Worm (Caenorhabditis elegans) whole organism, L2 larva: ENCODE results near the gene C06B3.1.

Source experiments
- C34F6.9 ChIP-seq: fragments of 150-350 bp; optimal IDR thresholded peaks from 2 replicates; lab custom pipeline; 2014; ENCODE audit warnings: missing biosample characterization, missing genetic modification characterization
- F13H6.1 ChIP-seq: sonication (generic microtip); optimal IDR thresholded peaks from 2 replicates; lab custom pipeline; 2016; ENCODE audit warnings: missing genetic modification characterization, missing compliant biosample characterization
- R02D3.7 ChIP-seq: fragments of 150-350 bp; optimal IDR thresholded peaks from 2 replicates; lab custom pipeline; 2014; ENCODE audit warnings: missing biosample characterization, missing genetic modification characterization
- ZK546.5 ChIP-seq: sonication (generic microtip); optimal IDR thresholded peaks from 2 replicates; lab custom pipeline; 2017; ENCODE audit warnings: missing biosample characterization, missing genetic modification characterization
- aly-2 ChIP-seq: fragments of 150-350 bp; optimal IDR thresholded peaks from 2 replicates; lab custom pipeline; 2014; ENCODE audit warnings: missing biosample characterization, missing genetic modification characterization
- ama-1 ChIP-seq: fragments of 150-350 bp; optimal IDR thresholded peaks from 2 replicates; lab custom pipeline; 2018; ENCODE audit warnings: inconsistent platforms
- ceh-16 ChIP-seq: fragments of 150-350 bp; optimal IDR thresholded peaks from 2 replicates; lab custom pipeline; 2014; ENCODE audit warnings: missing biosample characterization, missing genetic modification characterization
- crh-2 ChIP-seq: sonication (generic microtip); optimal IDR thresholded peaks from 2 replicates; lab custom pipeline; 2017; ENCODE audit warnings: missing biosample characterization, missing genetic modification characterization
- dmd-4 ChIP-seq: sonication (generic microtip); optimal IDR thresholded peaks from 2 replicates; lab custom pipeline; 2017; ENCODE audit warnings: missing biosample characterization, missing genetic modification characterization
- egl-27 ChIP-seq: sonication (generic microtip); optimal IDR thresholded peaks from 3 replicates; lab custom pipeline; 2017; ENCODE audit warnings: missing biosample characterization, missing genetic modification reagents, missing genetic modification characterization
- elt-1 ChIP-seq: fragments of 150-350 bp; optimal IDR thresholded peaks from 2 replicates; lab custom pipeline; 2014; ENCODE audit warnings: missing biosample characterization, missing genetic modification characterization
- elt-3 ChIP-seq: sonication (generic microtip); optimal IDR thresholded peaks from 2 replicates; lab custom pipeline; 2017; ENCODE audit warnings: missing biosample characterization, missing genetic modification characterization
- gmeb-1 ChIP-seq: fragments of 150-350 bp; optimal IDR thresholded peaks from 2 replicates; lab custom pipeline; 2014; ENCODE audit warnings: missing biosample characterization, missing genetic modification characterization
- lin-11 ChIP-seq: fragments of 150-350 bp; sonication (generic microtip); optimal IDR thresholded peaks from 2 replicates; lab custom pipeline; 2014; ENCODE audit warnings: missing biosample characterization, missing genetic modification characterization, inconsistent platforms, mixed read lengths
- lin-13 ChIP-seq: fragments of 150-350 bp; optimal IDR thresholded peaks from 2 replicates; lab custom pipeline; 2014; ENCODE audit warnings: missing biosample characterization, missing genetic modification reagents, missing genetic modification characterization
- lin-39 ChIP-seq: fragments of 150-350 bp; optimal IDR thresholded peaks from 2 replicates; lab custom pipeline; 2014; ENCODE audit warnings: missing biosample characterization, missing genetic modification reagents, missing genetic modification characterization
- lsy-2 ChIP-seq, 2 experiments: fragments of 150-350 bp in 1 of 2; sonication (generic microtip) in 1 of 2; optimal IDR thresholded peaks; 2 replicates each; lab custom pipeline; 2014 to 2017; ENCODE audit warnings: missing biosample characterization in 2 of 2, missing genetic modification characterization in 2 of 2
- mab-5 ChIP-seq: fragments of 150-350 bp; optimal IDR thresholded peaks from 2 replicates; lab custom pipeline; 2014; ENCODE audit warnings: missing biosample characterization, missing genetic modification characterization
- mbf-1 ChIP-seq: sonication (generic microtip); optimal IDR thresholded peaks from 2 replicates; lab custom pipeline; 2017; ENCODE audit warnings: missing biosample characterization, missing genetic modification characterization
- mdl-1 ChIP-seq, 2 experiments: fragments of 150-350 bp in 1 of 2; sonication (generic microtip) in 1 of 2; optimal IDR thresholded peaks; 2 replicates each; lab custom pipeline; 2017; ENCODE audit warnings: missing biosample characterization in 2 of 2, missing genetic modification characterization in 2 of 2
- nhr-10 ChIP-seq: sonication (generic microtip); optimal IDR thresholded peaks from 2 replicates; lab custom pipeline; 2017; ENCODE audit warnings: missing biosample characterization, missing genetic modification characterization
- nhr-11 ChIP-seq: fragments of 150-350 bp; optimal IDR thresholded peaks from 2 replicates; lab custom pipeline; 2014; ENCODE audit warnings: missing biosample characterization, missing genetic modification characterization
- nhr-21 ChIP-seq: fragments of 150-350 bp; optimal IDR thresholded peaks from 2 replicates; lab custom pipeline; 2014; ENCODE audit warnings: missing biosample characterization, missing genetic modification characterization
- nhr-23 ChIP-seq: fragments of 150-350 bp; optimal IDR thresholded peaks from 2 replicates; lab custom pipeline; 2014; ENCODE audit warnings: missing biosample characterization, missing genetic modification reagents, missing genetic modification characterization
- nhr-25 ChIP-seq: fragments of 150-350 bp; sonication (generic microtip); optimal IDR thresholded peaks from 3 replicates; lab custom pipeline; 2014; ENCODE audit warnings: missing biosample characterization, missing genetic modification characterization
- nhr-6 ChIP-seq: fragments of 150-350 bp; optimal IDR thresholded peaks from 2 replicates; lab custom pipeline; 2014; ENCODE audit warnings: missing biosample characterization, missing genetic modification characterization
- nhr-77 ChIP-seq: fragments of 150-350 bp; optimal IDR thresholded peaks from 2 replicates; lab custom pipeline; 2014; ENCODE audit warnings: missing biosample characterization, missing genetic modification characterization
- sem-4 ChIP-seq: fragments of 150-350 bp; optimal IDR thresholded peaks from 2 replicates; lab custom pipeline; 2014; ENCODE audit warnings: missing biosample characterization, missing genetic modification reagents, missing genetic modification characterization
- sma-3 ChIP-seq: sonication (generic microtip); optimal IDR thresholded peaks from 2 replicates; lab custom pipeline; 2016; ENCODE audit warnings: missing genetic modification reagents, missing genetic modification characterization, missing compliant biosample characterization
- sma-9 ChIP-seq, 2 experiments: fragments of 150-350 bp in 1 of 2; sonication (generic microtip) in 1 of 2; optimal IDR thresholded peaks; 2 replicates each; lab custom pipeline; 2014 to 2016; ENCODE audit warnings: missing genetic modification characterization in 2 of 2, mild to moderate bottlenecking in 1 of 2, missing biosample characterization in 1 of 2, missing compliant biosample characterization in 1 of 2, missing genetic modification reagents in 1 of 2, moderate library complexity in 1 of 2
- snpc-4 ChIP-seq: fragments of 150-350 bp; optimal IDR thresholded peaks from 2 replicates; lab custom pipeline; 2014; ENCODE audit warnings: missing biosample characterization, missing genetic modification characterization
- unc-39 ChIP-seq: fragments of 150-350 bp; optimal IDR thresholded peaks from 2 replicates; lab custom pipeline; 2014; ENCODE audit warnings: missing biosample characterization, missing genetic modification characterization
- unc-62 ChIP-seq: fragments of 150-350 bp; optimal IDR thresholded peaks from 2 replicates; lab custom pipeline; 2014; ENCODE audit warnings: missing biosample characterization, missing genetic modification reagents, missing genetic modification characterization
- ztf-11 ChIP-seq: sonication (generic microtip); optimal IDR thresholded peaks from 2 replicates; lab custom pipeline; 2017; ENCODE audit warnings: missing biosample characterization, missing genetic modification characterization
- ztf-4 ChIP-seq: fragments of 150-350 bp; optimal IDR thresholded peaks from 2 replicates; lab custom pipeline; 2014; ENCODE audit warnings: missing biosample characterization, missing genetic modification characterization

Gene C06B3.1

DNA sequence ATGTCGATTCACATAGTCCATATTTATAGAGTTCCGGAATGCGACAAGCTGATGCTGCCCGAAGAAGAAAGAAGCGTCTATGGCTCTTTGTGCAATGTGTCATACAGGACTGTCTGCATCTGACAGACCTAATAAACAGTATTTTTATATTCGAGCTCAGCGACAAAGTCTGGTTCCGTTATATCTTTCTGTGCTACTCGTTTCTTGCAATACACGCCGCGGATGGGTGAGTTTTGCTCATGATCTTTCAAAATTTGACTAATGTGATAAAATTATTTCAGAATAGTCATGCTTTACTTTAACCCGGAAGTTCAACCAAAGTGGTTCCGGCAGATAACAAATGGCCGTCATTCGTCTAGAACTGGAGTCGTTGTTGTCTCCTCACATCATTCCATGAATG lies 38.9 kb upstream of the C06B3.1 start:
- TF ChIP-seq mbf-1 (tag; lab: Kevin White, UChicago) (no peak), sem-4 (tag; lab: Kevin White, UChicago) (no peak), nhr-11 (no peak), mab-5 (no peak), ama-1 (lab: Kevin White, UChicago) (no peak)
- TF ChIP-seq, all 48 proteins: peak for 0

ce11 chrV:13866353-13866752 lies 36.2 kb upstream of the C06B3.1 start, which contains the start of gene nhr-175:
nhr-175 (plus strand) TSS chrV:13866691.
- TF ChIP-seq lin-11 (no peak), nhr-11 (no peak), nhr-10 (tag; lab: Kevin White, UChicago) (no peak), ztf-4 (no peak), sma-9 (GFP tag; optimal IDR thresholded peaks at IDR 0.05; lab: Kevin White, UChicago) (peak; percentile 69), sma-9 (tag; optimal IDR thresholded peaks at IDR 0.05; lab: Kevin White, UChicago) (no peak), nhr-21 (tag; lab: Kevin White, UChicago) (no peak), aly-2 (tag; lab: Kevin White, UChicago) (no peak), ceh-16 (tag; lab: Kevin White, UChicago) (peak; percentile 62), elt-1 (tag; lab: Kevin White, UChicago) (peak; percentile 87), unc-62 (GFP tag; lab: Kevin White, UChicago) (no peak), crh-2 (tag; lab: Kevin White, UChicago) (no peak), nhr-23 (tag; lab: Kevin White, UChicago) (peak; percentile 52)

DNA sequence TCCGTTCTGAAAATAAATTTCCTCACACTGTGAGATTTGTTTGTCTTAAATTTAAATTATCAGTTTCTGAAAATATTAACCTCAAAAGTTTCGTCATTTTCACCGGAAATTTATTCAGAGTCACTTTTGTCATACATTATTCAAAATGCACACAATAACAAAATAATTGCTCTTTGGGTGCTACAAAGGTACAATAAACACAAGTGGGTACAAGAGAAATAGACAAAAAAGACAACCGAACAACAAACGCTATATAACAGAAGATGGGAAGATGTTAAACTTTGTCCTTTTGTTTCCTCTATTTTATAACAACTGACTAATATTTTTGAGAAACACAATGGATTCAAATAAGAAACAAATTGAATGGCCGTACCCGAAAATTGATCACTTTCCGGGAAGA lies 33.0 kb upstream of the C06B3.1 start:
- no peak for TF ChIP-seq nhr-25 (tag; lab: Kevin White, UChicago)
- peak; percentile 46 for TF ChIP-seq nhr-11

DNA sequence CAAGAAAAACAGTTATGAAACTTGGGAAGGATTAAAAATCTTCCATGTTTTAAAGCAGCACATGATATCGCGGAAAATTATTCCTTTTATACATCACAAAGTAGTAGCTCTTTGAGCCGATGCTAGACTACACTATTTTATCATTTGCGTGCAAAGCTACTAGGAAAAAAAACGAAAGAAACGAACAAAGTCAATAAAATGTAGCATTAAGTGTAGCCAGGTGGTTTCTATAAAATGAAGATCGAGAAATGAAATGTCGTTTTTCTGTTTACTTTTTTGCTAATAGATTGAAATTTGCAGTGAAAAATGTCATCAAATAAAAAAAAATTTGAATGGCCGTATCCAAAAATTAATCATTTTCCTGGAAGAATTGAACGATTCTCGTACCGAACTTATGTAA lies 29.7 kb upstream of the C06B3.1 start, which contains the start of gene cpt-5:
TSS of gene cpt-5 (plus strand) at position 301 of the 400 bp plus-strand sequence.
- TF ChIP-seq C34F6.9 = no peak
- TF ChIP-seq elt-3 = no peak
- no peak for TF ChIP-seq sem-4 (tag; lab: Kevin White, UChicago)
- no peak for TF ChIP-seq mab-5
- TF ChIP-seq crh-2 (tag; lab: Kevin White, UChicago) = no peak
- TF ChIP-seq lin-11 = no peak
- no peak for TF ChIP-seq nhr-11
- TF ChIP-seq ztf-11 (tag; lab: Kevin White, UChicago) = no peak
- TF ChIP-seq F13H6.1 = no peak
- TF ChIP-seq nhr-23 (tag; lab: Kevin White, UChicago) = no peak
- TF ChIP-seq dmd-4 = no peak
- no peak for TF ChIP-seq R02D3.7 (tag; lab: Kevin White, UChicago)
- TF ChIP-seq ztf-4 = no peak
- TF ChIP-seq nhr-77 (tag; lab: Kevin White, UChicago) = no peak
- no peak for TF ChIP-seq lin-39
- no peak for TF ChIP-seq gmeb-1 (tag; lab: Kevin White, UChicago)
- no peak for TF ChIP-seq sma-3 (GFP tag; lab: Kevin White, UChicago)
- no peak for TF ChIP-seq snpc-4 (tag; lab: Kevin White, UChicago)
- no peak for TF ChIP-seq ama-1 (lab: Kevin White, UChicago)
- no peak for TF ChIP-seq ZK546.5

ce11 chrV:13873323-13873722 lies 29.3 kb upstream of the C06B3.1 start:
- no peak for TF ChIP-seq mbf-1 (tag; lab: Kevin White, UChicago)
- TF ChIP-seq lin-39 = no peak
- TF ChIP-seq nhr-23 (tag; lab: Kevin White, UChicago) = no peak
- TF ChIP-seq nhr-25 (tag; lab: Kevin White, UChicago) = no peak
- TF ChIP-seq nhr-6 = no peak
- TF ChIP-seq lin-11 = no peak
- no peak for TF ChIP-seq snpc-4 (tag; lab: Kevin White, UChicago)
- no peak for TF ChIP-seq lsy-2 (tag; optimal IDR thresholded peaks at IDR 0.05; lab: Kevin White, UChicago)
- no peak for TF ChIP-seq unc-39 (tag; lab: Kevin White, UChicago)
- TF ChIP-seq lin-13 = no peak
- no peak for TF ChIP-seq egl-27 (tag; lab: Kevin White, UChicago)
- TF ChIP-seq mdl-1 (tag; optimal IDR thresholded peaks at IDR 0.05; lab: Kevin White, UChicago) = no peak
- TF ChIP-seq ztf-11 (tag; lab: Kevin White, UChicago) = no peak
- TF ChIP-seq ztf-4 = no peak
- no peak for TF ChIP-seq elt-1 (tag; lab: Kevin White, UChicago)
- TF ChIP-seq nhr-10 (tag; lab: Kevin White, UChicago) = no peak
